Worm (Caenorhabditis elegans) whole organism, L4 larva: Measurements from ENCODE around the gene ddx-23.
A peak's percentile ranks its signal among the peaks of the same experiment; 100 is the strongest.

ENCODE experiments used
- D1046.2 ChIP-seq: fragments of 200-800 bp; sonication (Bioruptor generic); IDR thresholded peaks from 2 replicates; pipeline ENCODE4 v1.3.6; 2022; ENCODE audit warnings: missing genetic modification characterization, missing compliant biosample characterization
- F10B5.3 ChIP-seq: sonication (generic microtip); optimal IDR thresholded peaks from 2 replicates; lab custom pipeline; 2016; ENCODE audit warnings: mild to moderate bottlenecking, missing genetic modification characterization, missing compliant biosample characterization
- F37D6.2 ChIP-seq: sonication (generic microtip); optimal IDR thresholded peaks from 2 replicates; lab custom pipeline; 2016; ENCODE audit warnings: mild to moderate bottlenecking, missing genetic modification characterization, missing compliant biosample characterization
- R02D3.7 ChIP-seq: fragments of 150-350 bp; sonication (generic microtip); optimal IDR thresholded peaks from 3 replicates; lab custom pipeline; 2014; ENCODE audit warnings: missing biosample characterization, missing genetic modification characterization
- T20F7.1 ChIP-seq: fragments of 200-800 bp; sonication (Bioruptor generic); optimal IDR thresholded peaks from 2 replicates; lab custom pipeline; 2018; ENCODE audit warnings: mild to moderate bottlenecking, missing genetic modification characterization, missing compliant biosample characterization
- Y105C5A.15 ChIP-seq: fragments of 200-800 bp; sonication (Bioruptor generic); IDR thresholded peaks from 2 replicates; pipeline ENCODE4 v1.3.6; 2022; ENCODE audit warnings: missing genetic modification characterization, missing compliant biosample characterization
- Y48G9A.11 ChIP-seq: fragments of 200-800 bp; sonication (Bioruptor generic); IDR thresholded peaks from 2 replicates; pipeline ENCODE4 v1.3.6; 2022; ENCODE audit warnings: missing genetic modification reagents, missing genetic modification characterization, missing compliant biosample characterization
- Y5F2A.4 ChIP-seq: fragments of 200-800 bp; sonication (Bioruptor generic); optimal IDR thresholded peaks from 2 replicates; lab custom pipeline; 2018; ENCODE audit warnings: mild to moderate bottlenecking, missing genetic modification characterization, missing compliant biosample characterization
- aly-2 ChIP-seq: sonication (generic microtip); optimal IDR thresholded peaks from 2 replicates; lab custom pipeline; 2018; ENCODE audit warnings: missing biosample characterization, missing genetic modification characterization
- ama-1 ChIP-seq: fragments of 150-350 bp; optimal IDR thresholded peaks from 2 replicates; lab custom pipeline; 2014; ENCODE audit warnings: inconsistent platforms, mixed read lengths
- ceh-20 ChIP-seq: fragments of 200-800 bp; sonication (Bioruptor generic); IDR thresholded peaks from 2 replicates; pipeline ENCODE4 v1.3.6; 2022; ENCODE audit warnings: missing genetic modification reagents, missing genetic modification characterization, missing compliant biosample characterization
- ceh-28 ChIP-seq: fragments of 150-350 bp; optimal IDR thresholded peaks from 2 replicates; lab custom pipeline; 2014; ENCODE audit warnings: missing biosample characterization, missing genetic modification reagents, missing genetic modification characterization
- ceh-32 ChIP-seq: sonication (generic microtip); optimal IDR thresholded peaks from 2 replicates; lab custom pipeline; 2016; ENCODE audit warnings: mild to moderate bottlenecking, missing genetic modification characterization, missing compliant biosample characterization; ENCODE audit not compliant: poor library complexity
- ceh-62 ChIP-seq: sonication (generic microtip); optimal IDR thresholded peaks from 2 replicates; lab custom pipeline; 2017; ENCODE audit warnings: missing biosample characterization, missing genetic modification characterization
- ceh-82 ChIP-seq: sonication (generic microtip); optimal IDR thresholded peaks from 2 replicates; lab custom pipeline; 2017; ENCODE audit warnings: missing biosample characterization, missing genetic modification characterization
- cey-2 ChIP-seq: sonication (generic microtip); optimal IDR thresholded peaks from 3 replicates; lab custom pipeline; 2017; ENCODE audit warnings: missing genetic modification characterization, mild to moderate bottlenecking, missing compliant biosample characterization, antibody characterized with exemption, borderline replicate concordance; ENCODE audit not compliant: insufficient read depth
- ctbp-1 ChIP-seq: fragments of 200-800 bp; sonication (Bioruptor generic); IDR thresholded peaks from 2 replicates; pipeline ENCODE4 v1.3.6; 2022; ENCODE audit warnings: missing genetic modification reagents, missing genetic modification characterization, missing compliant biosample characterization
- daf-16 ChIP-seq, 3 experiments: sonication (generic microtip); optimal IDR thresholded peaks; 2 replicates each; lab custom pipeline; 2016 to 2017; ENCODE audit warnings: missing genetic modification characterization in 3 of 3, missing genetic modification reagents in 3 of 3, mild to moderate bottlenecking in 2 of 3, missing compliant biosample characterization in 2 of 3, missing biosample characterization in 1 of 3, moderate library complexity in 1 of 3
- daf-19 ChIP-seq: fragments of 200-800 bp; sonication (Bioruptor generic); conservative IDR thresholded peaks from 2 replicates; pipeline ENCODE4 v1.3.6; 2022; ENCODE audit warnings: missing genetic modification characterization, missing compliant biosample characterization
- daf-8 ChIP-seq: fragments of 200-800 bp; sonication (Bioruptor generic); IDR thresholded peaks from 2 replicates; pipeline ENCODE4 v1.3.6; 2022; ENCODE audit warnings: missing genetic modification characterization, missing compliant biosample characterization
- dmd-9 ChIP-seq: fragments of 200-800 bp; sonication (Bioruptor generic); IDR thresholded peaks from 2 replicates; pipeline ENCODE4 v1.3.6; 2022; ENCODE audit warnings: missing genetic modification reagents, missing genetic modification characterization, missing compliant biosample characterization
- egl-27 ChIP-seq: sonication (generic microtip); optimal IDR thresholded peaks from 3 replicates; lab custom pipeline; 2017; ENCODE audit warnings: missing biosample characterization, missing genetic modification reagents, missing genetic modification characterization
- fos-1 ChIP-seq: fragments of 150-350 bp; optimal IDR thresholded peaks from 2 replicates; lab custom pipeline; 2014; ENCODE audit warnings: missing biosample characterization, missing genetic modification characterization
- gei-8 ChIP-seq: fragments of 200-800 bp; sonication (Bioruptor generic); optimal IDR thresholded peaks from 2 replicates; lab custom pipeline; 2018; ENCODE audit warnings: mild to moderate bottlenecking, missing genetic modification characterization, missing compliant biosample characterization
- hlh-11 ChIP-seq: fragments of 200-800 bp; sonication (Bioruptor generic); optimal IDR thresholded peaks from 2 replicates; lab custom pipeline; 2018; ENCODE audit warnings: mild to moderate bottlenecking, missing genetic modification characterization, missing compliant biosample characterization
- hmg-1.1 ChIP-seq: fragments of 200-800 bp; sonication (Bioruptor generic); IDR thresholded peaks from 2 replicates; pipeline ENCODE4 v1.3.6; 2022; ENCODE audit warnings: missing genetic modification reagents, missing genetic modification characterization, missing compliant biosample characterization
- jun-1 ChIP-seq: fragments of 150-350 bp; optimal IDR thresholded peaks from 2 replicates; lab custom pipeline; 2014; ENCODE audit warnings: missing biosample characterization, missing genetic modification reagents, missing genetic modification characterization
- lim-7 ChIP-seq: fragments of 200-800 bp; sonication (Bioruptor generic); IDR thresholded peaks from 2 replicates; pipeline ENCODE4 v1.3.6; 2022; ENCODE audit warnings: missing genetic modification characterization, missing compliant biosample characterization
- lin-13 ChIP-seq: fragments of 150-350 bp; optimal IDR thresholded peaks from 2 replicates; lab custom pipeline; 2014; ENCODE audit warnings: missing biosample characterization, missing genetic modification reagents, missing genetic modification characterization
- lin-15B ChIP-seq: fragments of 150-350 bp; sonication (generic microtip); optimal IDR thresholded peaks from 3 replicates; lab custom pipeline; 2014; ENCODE audit warnings: missing biosample characterization, missing genetic modification characterization
- lin-38 ChIP-seq: fragments of 200-800 bp; sonication (Bioruptor generic); IDR thresholded peaks from 2 replicates; pipeline ENCODE4 v1.3.6; 2022; ENCODE audit warnings: missing genetic modification reagents, missing genetic modification characterization, missing compliant biosample characterization
- lsy-2 ChIP-seq, 2 experiments: fragments of 150-350 bp in 1 of 2; sonication (generic microtip) in 1 of 2; optimal IDR thresholded peaks; 2 replicates each; lab custom pipeline; 2014 to 2017; ENCODE audit warnings: missing biosample characterization in 2 of 2, missing genetic modification characterization in 2 of 2
- mep-1 ChIP-seq: fragments of 150-350 bp; sonication (generic microtip); optimal IDR thresholded peaks from 3 replicates; lab custom pipeline; 2014; ENCODE audit warnings: missing biosample characterization, missing genetic modification characterization
- mes-2 ChIP-seq: sonication (generic microtip); optimal IDR thresholded peaks from 2 replicates; lab custom pipeline; 2016; ENCODE audit warnings: missing genotype, mild to moderate bottlenecking, missing genetic modification characterization, missing compliant biosample characterization; ENCODE audit not compliant: poor library complexity, severe bottlenecking
- mxl-2 ChIP-seq: fragments of 200-800 bp; sonication (Bioruptor generic); conservative IDR thresholded peaks from 2 replicates; pipeline ENCODE4 v1.3.6; 2022; ENCODE audit warnings: missing genetic modification reagents, missing genetic modification characterization, missing compliant biosample characterization
- nhr-11 ChIP-seq: fragments of 150-350 bp; optimal IDR thresholded peaks from 2 replicates; lab custom pipeline; 2014; ENCODE audit warnings: missing biosample characterization, missing genetic modification characterization
- nhr-41 ChIP-seq: fragments of 200-800 bp; sonication (Bioruptor generic); IDR thresholded peaks from 2 replicates; pipeline ENCODE4 v1.3.6; 2022; ENCODE audit warnings: missing genetic modification reagents, missing genetic modification characterization, missing compliant biosample characterization
- nhr-42 ChIP-seq: fragments of 200-800 bp; sonication (Bioruptor generic); IDR thresholded peaks from 2 replicates; pipeline ENCODE4 v1.3.6; 2022; ENCODE audit warnings: missing genetic modification characterization, missing compliant biosample characterization
- nhr-6 ChIP-seq: fragments of 150-350 bp; optimal IDR thresholded peaks from 2 replicates; lab custom pipeline; 2014; ENCODE audit warnings: missing biosample characterization, missing genetic modification characterization
- nhr-77 ChIP-seq: fragments of 150-350 bp; optimal IDR thresholded peaks from 2 replicates; lab custom pipeline; 2014; ENCODE audit warnings: missing biosample characterization, missing genetic modification characterization
- sdz-12 ChIP-seq: fragments of 200-800 bp; sonication (Bioruptor generic); optimal IDR thresholded peaks from 2 replicates; lab custom pipeline; 2018; ENCODE audit warnings: mild to moderate bottlenecking, missing genetic modification characterization, missing compliant biosample characterization
- snpc-4 ChIP-seq: fragments of 150-350 bp; optimal IDR thresholded peaks from 2 replicates; lab custom pipeline; 2014; ENCODE audit warnings: missing biosample characterization, missing genetic modification characterization
- spr-1 ChIP-seq: sonication (generic microtip); optimal IDR thresholded peaks from 2 replicates; lab custom pipeline; 2016; ENCODE audit warnings: mild to moderate bottlenecking, missing genetic modification characterization, missing compliant biosample characterization
- spr-3 ChIP-seq: fragments of 200-800 bp; sonication (Bioruptor generic); optimal IDR thresholded peaks from 2 replicates; lab custom pipeline; 2018; ENCODE audit warnings: mild to moderate bottlenecking, missing genetic modification characterization, missing compliant biosample characterization
- tra-1 ChIP-seq: fragments of 200-800 bp; sonication (Bioruptor generic); IDR thresholded peaks from 2 replicates; pipeline ENCODE4 v1.3.6; 2022; ENCODE audit warnings: missing genetic modification reagents, missing genetic modification characterization, missing compliant biosample characterization
- unc-130 ChIP-seq: sonication (generic microtip); optimal IDR thresholded peaks from 2 replicates; lab custom pipeline; 2016; ENCODE audit warnings: missing genetic modification reagents, missing genetic modification characterization, missing compliant biosample characterization
- unc-62 ChIP-seq, 3 experiments: fragments of 150-350 bp in 1 of 3; sonication (generic microtip); optimal IDR thresholded peaks in 2 of 3; peaks in 1 of 3; 1 replicate in 1 of 3; 2 replicates in 2 of 3; lab custom pipeline; 2014 to 2017; ENCODE audit warnings: missing biosample characterization in 3 of 3, missing genetic modification characterization in 3 of 3, missing genetic modification reagents in 3 of 3, missing genotype in 1 of 3
- vab-7 ChIP-seq: fragments of 200-800 bp; sonication (Bioruptor generic); IDR thresholded peaks from 2 replicates; pipeline ENCODE4 v1.3.6; 2022; ENCODE audit warnings: missing genetic modification reagents, missing genetic modification characterization, missing compliant biosample characterization
- zag-1 ChIP-seq: fragments of 150-350 bp; optimal IDR thresholded peaks from 2 replicates; lab custom pipeline; 2014; ENCODE audit warnings: missing biosample characterization, missing genetic modification characterization
- zfp-2 ChIP-seq: sonication (generic microtip); optimal IDR thresholded peaks from 2 replicates; lab custom pipeline; 2016; ENCODE audit warnings: mild to moderate bottlenecking, missing genetic modification characterization, missing compliant biosample characterization
- zfp-3 ChIP-seq: fragments of 200-800 bp; sonication (Bioruptor generic); conservative IDR thresholded peaks from 2 replicates; pipeline ENCODE4 v1.3.6; 2022; ENCODE audit warnings: missing genetic modification reagents, missing genetic modification characterization, missing compliant biosample characterization

ddx-23 gene

DNA sequence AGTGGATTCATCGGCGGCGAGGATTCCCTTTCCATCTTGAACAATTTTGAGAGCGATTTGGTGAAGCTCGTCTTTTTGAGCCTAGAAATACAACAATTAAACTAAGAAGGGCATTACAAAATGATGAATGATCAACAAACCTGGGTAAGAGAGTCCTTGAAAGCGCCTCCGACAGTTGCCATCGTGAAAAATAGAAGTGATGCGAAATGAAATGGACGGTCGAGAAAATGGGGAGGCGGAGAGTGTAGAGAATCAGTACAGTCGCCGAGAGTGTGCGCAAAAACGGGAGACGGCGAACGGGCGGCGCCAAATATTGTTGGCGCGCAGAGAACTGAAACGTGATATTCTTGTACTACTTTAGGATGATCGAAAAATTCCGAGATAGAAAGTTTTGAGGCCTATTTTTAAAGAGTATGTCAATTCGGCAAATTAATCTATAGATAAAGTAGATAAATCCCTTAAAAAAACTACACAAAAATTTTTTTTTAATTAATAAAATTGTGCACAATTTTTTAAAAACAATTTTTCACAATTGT, 23.1 kb upstream of the ddx-23 start, which contains the start of gene aldo-2 (continued):
- no peak for TF ChIP-seq R02D3.7 (tag; lab: Kevin White, UChicago)
- TF ChIP-seq ceh-62 (tag; lab: Kevin White, UChicago): no peak
- no peak for TF ChIP-seq hmg-1.1 (GFP tag; lab: Robert Waterston, UW)
- no peak for TF ChIP-seq nhr-11 (tag; lab: Kevin White, UChicago)
- TF ChIP-seq Y105C5A.15 (GFP tag; lab: Robert Waterston, UW): no peak
- TF ChIP-seq lin-15B (tag; lab: Kevin White, UChicago): no peak
- no peak for TF ChIP-seq egl-27 (tag; lab: Kevin White, UChicago)
- TF ChIP-seq ceh-28 (tag; lab: Kevin White, UChicago): no peak
- no peak for TF ChIP-seq jun-1 (tag; lab: Kevin White, UChicago)
- TF ChIP-seq nhr-77 (tag; lab: Kevin White, UChicago): no peak
- peak; percentile 32 for TF ChIP-seq lin-13 (GFP tag; lab: Kevin White, UChicago)
- TF ChIP-seq nhr-41 (GFP tag; lab: Robert Waterston, UW): no peak
- no peak for TF ChIP-seq dmd-9 (GFP tag; lab: Robert Waterston, UW)
- TF ChIP-seq fos-1: no peak
- no peak for TF ChIP-seq cey-2 (tag; lab: Kevin White, UChicago)
- no peak for TF ChIP-seq ceh-82 (tag; lab: Kevin White, UChicago)
- TF ChIP-seq sdz-12 (GFP tag; lab: Kevin White, UChicago): no peak
- TF ChIP-seq daf-19 (GFP tag; lab: Robert Waterston, UW): no peak
- no peak for TF ChIP-seq F37D6.2 (tag; lab: Kevin White, UChicago)
- TF ChIP-seq mes-2 (tag; lab: Kevin White, UChicago): peak; percentile 12
- TF ChIP-seq vab-7 (GFP tag; lab: Robert Waterston, UW): no peak
- no peak for TF ChIP-seq ceh-20
- TF ChIP-seq nhr-6 (tag; lab: Kevin White, UChicago): no peak
- TF ChIP-seq daf-8: no peak
- no peak for TF ChIP-seq lsy-2 (tag; optimal IDR thresholded peaks at IDR 0.05; lab: Kevin White, UChicago)
- TF ChIP-seq Y5F2A.4 (GFP tag; lab: Kevin White, UChicago): no peak
- TF ChIP-seq ama-1: peak; percentile 97
- peak; percentile 76 for TF ChIP-seq lin-38 (GFP tag; lab: Robert Waterston, UW)
- TF ChIP-seq spr-1: no peak
- 0 out of 2 replicates have a peak, but pooled peaks have one; percentile 11 for TF ChIP-seq tra-1 (GFP tag; lab: Robert Waterston, UW)
- TF ChIP-seq ctbp-1 (GFP tag; lab: Robert Waterston, UW): no peak
- TF ChIP-seq lim-7: 0 out of 2 replicates have a peak, but pooled peaks have one; percentile 27
- TF ChIP-seq F10B5.3: no peak
- TF ChIP-seq T20F7.1 (GFP tag; lab: Kevin White, UChicago): no peak
- TF ChIP-seq aly-2 (tag; lab: Kevin White, UChicago): no peak
- peak; percentile 32 for TF ChIP-seq hlh-11 (tag; lab: Kevin White, UChicago)
- TF ChIP-seq zag-1 (tag; lab: Kevin White, UChicago): no peak
- no peak for TF ChIP-seq mxl-2 (GFP tag; lab: Robert Waterston, UW)
- TF ChIP-seq snpc-4 (tag; lab: Kevin White, UChicago): no peak
- TF ChIP-seq ceh-32: no peak
- TF ChIP-seq unc-130 (GFP tag; lab: Kevin White, UChicago): peak; percentile 63
- no peak for TF ChIP-seq zfp-3 (GFP tag; lab: Robert Waterston, UW)
- TF ChIP-seq zfp-2 (tag; lab: Kevin White, UChicago): no peak
- TF ChIP-seq gei-8: no peak
- peak; percentile 46 for TF ChIP-seq mep-1 (tag; lab: Kevin White, UChicago)
- no peak for TF ChIP-seq D1046.2 (GFP tag; lab: Robert Waterston, UW)
- TF ChIP-seq Y48G9A.11 (GFP tag; lab: Robert Waterston, UW): peak; percentile 37; the same call in 1 of the 2 replicates
- no peak for TF ChIP-seq spr-3 (GFP tag; lab: Kevin White, UChicago)
- no peak for TF ChIP-seq daf-16 (GFP tag; optimal IDR thresholded peaks at IDR 0.05; lab: Kevin White, UChicago)
- TF ChIP-seq daf-16 (tag; optimal IDR thresholded peaks at IDR 0.05; lab: Kevin White, UChicago): no peak
- TF ChIP-seq unc-62 (GFP tag; optimal IDR thresholded peaks at IDR 0.05 in 1 of 2; lab: Kevin White, UChicago): peak in 1 of 2 experiments; percentile 96
- no peak for TF ChIP-seq unc-62 (tag; optimal IDR thresholded peaks at IDR 0.05; lab: Kevin White, UChicago)
- TF ChIP-seq nhr-42 (GFP tag; lab: Robert Waterston, UW): no peak
